Worm (Caenorhabditis elegans): ENCODE results near the gene laf-1.
A peak's percentile ranks its signal among the peaks of the same experiment; 100 is the strongest.

Gene laf-1

ce11 chrIII:2778655-2779054 is at the start of gene laf-1:
Gene laf-1 (minus strand): TSS chrIII:2779053.
- no peak for TF ChIP-seq zag-1 (tag; optimal IDR thresholded peaks at IDR 0.05)

ce11 chrIII:2826770-2827169 is 47.9 kb upstream of the laf-1 start, which contains the start of gene Y71H2AM.1:
Gene Y71H2AM.1 (plus strand): TSS chrIII:2827070.
- TF ChIP-seq mab-5 (tag; optimal IDR thresholded peaks at IDR 0.05) (no peak), Y55F3AM.14 (GFP tag; optimal IDR thresholded peaks at IDR 0.05) (no peak), mdl-1 (tag; optimal IDR thresholded peaks at IDR 0.05) (no peak), nhr-21 (tag; optimal IDR thresholded peaks at IDR 0.05) (no peak), unc-39 (tag; optimal IDR thresholded peaks at IDR 0.05) (no peak), gmeb-1 (tag; optimal IDR thresholded peaks at IDR 0.05) (no peak), lin-13 (GFP tag; optimal IDR thresholded peaks at IDR 0.05) (no peak), ceh-82 (tag; optimal IDR thresholded peaks at IDR 0.05) (no peak), snpc-4 (tag; optimal IDR thresholded peaks at IDR 0.05) (no peak), egl-27 (tag; optimal IDR thresholded peaks at IDR 0.05) (no peak), ama-1 (optimal IDR thresholded peaks at IDR 0.05) (no peak), lin-39 (tag; optimal IDR thresholded peaks at IDR 0.05) (no peak), unc-55 (GFP tag; optimal IDR thresholded peaks at IDR 0.05) (no peak), unc-62 (GFP tag; optimal IDR thresholded peaks at IDR 0.05) (no peak), ZK546.5 (tag; optimal IDR thresholded peaks at IDR 0.05) (no peak)

ce11 chrIII:2818980-2819379 is 40.1 kb upstream of the laf-1 start, which contains the start of gene pipp-4P:
Gene pipp-4P (plus strand): TSS chrIII:2819280.
- TF ChIP-seq nhr-129 (tag; optimal IDR thresholded peaks at IDR 0.05), result no peak
- TF ChIP-seq lsy-2 (tag; optimal IDR thresholded peaks at IDR 0.05), result no peak
- TF ChIP-seq aly-2 (tag; optimal IDR thresholded peaks at IDR 0.05), result no peak
- no peak for TF ChIP-seq ZK546.5 (tag; optimal IDR thresholded peaks at IDR 0.05)
- TF ChIP-seq gmeb-1 (tag; optimal IDR thresholded peaks at IDR 0.05), result no peak
- TF ChIP-seq unc-62 (GFP tag; optimal IDR thresholded peaks at IDR 0.05), result no peak
- no peak for TF ChIP-seq ztf-11 (tag; optimal IDR thresholded peaks at IDR 0.05)
- no peak for TF ChIP-seq lin-13 (GFP tag; optimal IDR thresholded peaks at IDR 0.05)
- no peak for TF ChIP-seq ama-1 (optimal IDR thresholded peaks at IDR 0.05)
- TF ChIP-seq snpc-4 (tag; optimal IDR thresholded peaks at IDR 0.05), result no peak
- no peak for TF ChIP-seq nhr-11 (tag; optimal IDR thresholded peaks at IDR 0.05)
- TF ChIP-seq egl-27 (tag; optimal IDR thresholded peaks at IDR 0.05), result no peak
- no peak for TF ChIP-seq dmd-4 (tag; optimal IDR thresholded peaks at IDR 0.05)
- no peak for TF ChIP-seq ceh-82 (tag; optimal IDR thresholded peaks at IDR 0.05)
- TF ChIP-seq nhr-10 (tag; optimal IDR thresholded peaks at IDR 0.05), result no peak
- TF ChIP-seq lin-11 (tag; optimal IDR thresholded peaks at IDR 0.05), result no peak
- no peak for TF ChIP-seq nhr-12 (tag; optimal IDR thresholded peaks at IDR 0.05)

- no peak for TF ChIP-seq R02D3.7 (tag; optimal IDR thresholded peaks at IDR 0.05)
- no peak for TF ChIP-seq dmd-4 (tag; optimal IDR thresholded peaks at IDR 0.05)
- TF ChIP-seq ZK546.5 (tag; optimal IDR thresholded peaks at IDR 0.05), result no peak
- TF ChIP-seq elt-3 (tag; optimal IDR thresholded peaks at IDR 0.05), result no peak
These were observed 39.0 kb upstream of the laf-1 start for ce11 chrIII:2817847-2818246.

- TF ChIP-seq lsy-2 (tag; optimal IDR thresholded peaks at IDR 0.05) (peak in 1 of 2 experiments; percentile 13), mdl-1 (tag; optimal IDR thresholded peaks at IDR 0.05) (no peak)
These were observed 37.5 kb upstream of the laf-1 start for ce11 chrIII:2816205-2816923.

- TF ChIP-seq skn-1 (tag; optimal IDR thresholded peaks at IDR 0.05), result no peak
- TF ChIP-seq unc-62 (GFP tag; optimal IDR thresholded peaks at IDR 0.05), result no peak
- TF ChIP-seq snpc-4 (tag; optimal IDR thresholded peaks at IDR 0.05), result no peak
- TF ChIP-seq ztf-11 (tag; optimal IDR thresholded peaks at IDR 0.05), result no peak
- no peak for TF ChIP-seq blmp-1 (tag; optimal IDR thresholded peaks at IDR 0.05; ENCODE audit: insufficient read depth)
- no peak for TF ChIP-seq aly-2 (tag; optimal IDR thresholded peaks at IDR 0.05)
- peak; percentile 80 for TF ChIP-seq unc-55 (GFP tag; optimal IDR thresholded peaks at IDR 0.05)
- no peak for TF ChIP-seq sma-3 (GFP tag; optimal IDR thresholded peaks at IDR 0.05)
- TF ChIP-seq lin-39 (tag; optimal IDR thresholded peaks at IDR 0.05), result no peak
- no peak for TF ChIP-seq dmd-4 (tag; optimal IDR thresholded peaks at IDR 0.05)
- TF ChIP-seq nhr-12 (tag; optimal IDR thresholded peaks at IDR 0.05), result no peak
- TF ChIP-seq nhr-11 (tag; optimal IDR thresholded peaks at IDR 0.05), result no peak
- TF ChIP-seq sma-9 (GFP tag; optimal IDR thresholded peaks at IDR 0.05), result no peak
- TF ChIP-seq sma-9 (tag; optimal IDR thresholded peaks at IDR 0.05), result no peak
- TF ChIP-seq nhr-23 (tag; optimal IDR thresholded peaks at IDR 0.05), result no peak
- peak; percentile 49 for TF ChIP-seq nhr-129 (tag; optimal IDR thresholded peaks at IDR 0.05)
- TF ChIP-seq C34F6.9 (tag; optimal IDR thresholded peaks at IDR 0.05), result peak; percentile 78
- TF ChIP-seq elt-3 (tag; optimal IDR thresholded peaks at IDR 0.05), result no peak
- TF ChIP-seq ZK546.5 (tag; optimal IDR thresholded peaks at IDR 0.05), result no peak
- TF ChIP-seq ama-1 (optimal IDR thresholded peaks at IDR 0.05), result no peak
- TF ChIP-seq nhr-237 (tag; optimal IDR thresholded peaks at IDR 0.05), result no peak
- peak; percentile 17 for TF ChIP-seq F13H6.1 (tag; optimal IDR thresholded peaks at IDR 0.05)
- no peak for TF ChIP-seq mdl-1 (tag; optimal IDR thresholded peaks at IDR 0.05)
- TF ChIP-seq lin-13 (GFP tag; optimal IDR thresholded peaks at IDR 0.05), result peak; percentile 69
- no peak for TF ChIP-seq ztf-4 (tag; optimal IDR thresholded peaks at IDR 0.05)
- no peak for TF ChIP-seq egl-27 (tag; optimal IDR thresholded peaks at IDR 0.05)
- no peak for TF ChIP-seq zag-1 (tag; optimal IDR thresholded peaks at IDR 0.05)
- peak; percentile 47 for TF ChIP-seq gmeb-1 (tag; optimal IDR thresholded peaks at IDR 0.05)
- no peak for TF ChIP-seq ceh-82 (tag; optimal IDR thresholded peaks at IDR 0.05)
- TF ChIP-seq nhr-6 (tag; optimal IDR thresholded peaks at IDR 0.05), result no peak
These were observed 36.2 kb upstream of the laf-1 start, which contains the start of gene tufm-1 for ce11 chrIII:2814919-2815554. Gene tufm-1 (minus strand): TSS chrIII:2814969.
